Fruit fly (Drosophila melanogaster) whole organism, embryonic: Measurements from ENCODE around the gene Lim1.
A peak's percentile ranks its signal among the peaks of the same experiment; 100 is the strongest.

Experiments used
- Asciz ChIP-seq: fragments of 200-800 bp; sonication (Bioruptor generic); optimal IDR thresholded peaks from 2 replicates; lab custom pipeline; 2017; ENCODE audit warnings: missing biosample characterization, mild to moderate bottlenecking, missing genetic modification characterization, missing genetic modification reagents
- CG10979 ChIP-seq: fragments of 200-800 bp; sonication (Bioruptor generic); optimal IDR thresholded peaks from 2 replicates; lab custom pipeline; 2018; ENCODE audit warnings: missing biosample characterization, mild to moderate bottlenecking, missing genetic modification characterization, moderate library complexity
- CG12391 ChIP-seq: fragments of 200-800 bp; sonication (Bioruptor generic); optimal IDR thresholded peaks from 3 replicates; lab custom pipeline; 2018; ENCODE audit warnings: missing biosample characterization, mild to moderate bottlenecking, missing genetic modification characterization, moderate library complexity
- CG13894 ChIP-seq: fragments of 200-800 bp; sonication (Bioruptor generic); optimal IDR thresholded peaks from 3 replicates; lab custom pipeline; 2018; ENCODE audit warnings: missing biosample characterization, mild to moderate bottlenecking, missing genetic modification characterization, moderate library complexity
- CG14710 ChIP-seq: fragments of 200-800 bp; sonication (Bioruptor generic); optimal IDR thresholded peaks from 3 replicates; lab custom pipeline; 2019; ENCODE audit warnings: missing biosample characterization, mild to moderate bottlenecking, missing genetic modification characterization, moderate library complexity
- CG1602 ChIP-seq: fragments of 200-800 bp; sonication (Bioruptor generic); optimal IDR thresholded peaks from 3 replicates; lab custom pipeline; 2016; ENCODE audit warnings: missing biosample characterization, missing genetic modification characterization
- CG17568 ChIP-seq: fragments of 200-800 bp; sonication (Bioruptor generic); optimal IDR thresholded peaks from 2 replicates; lab custom pipeline; 2018; ENCODE audit warnings: missing biosample characterization, mild to moderate bottlenecking, missing genetic modification characterization, moderate library complexity
- CG1792 ChIP-seq: fragments of 200-800 bp; sonication (Bioruptor generic); optimal IDR thresholded peaks from 2 replicates; lab custom pipeline; 2016; ENCODE audit warnings: missing biosample characterization, missing genetic modification characterization
- CG2678 ChIP-seq: fragments of 200-800 bp; sonication (Bioruptor generic); optimal IDR thresholded peaks from 3 replicates; lab custom pipeline; 2019; ENCODE audit warnings: missing biosample characterization, mild to moderate bottlenecking, missing genetic modification characterization, moderate library complexity
- CG30403 ChIP-seq: fragments of 200-800 bp; sonication (Bioruptor generic); optimal IDR thresholded peaks from 3 replicates; lab custom pipeline; 2016; ENCODE audit warnings: missing biosample characterization, missing genetic modification characterization
- CG31441 ChIP-seq: fragments of 200-800 bp; sonication (Bioruptor generic); IDR thresholded peaks from 2 replicates; pipeline ENCODE4 v1.3.6; 2022; ENCODE audit warnings: missing biosample characterization, missing genetic modification characterization
- CG43689 ChIP-seq: fragments of 200-800 bp; sonication (Bioruptor generic); IDR thresholded peaks from 2 replicates; pipeline ENCODE4 v1.3.6; 2022; ENCODE audit warnings: missing biosample characterization, missing genetic modification characterization
- CG7839 ChIP-seq: fragments of 200-800 bp; sonication (Bioruptor generic); optimal IDR thresholded peaks from 3 replicates; lab custom pipeline; 2018; ENCODE audit warnings: missing biosample characterization, mild to moderate bottlenecking, missing genetic modification characterization, moderate library complexity
- CG8359 ChIP-seq: fragments of 200-800 bp; sonication (Bioruptor generic); optimal IDR thresholded peaks from 2 replicates; lab custom pipeline; 2017; ENCODE audit warnings: missing biosample characterization, mild to moderate bottlenecking, missing genetic modification characterization, borderline replicate concordance
- CG9727 ChIP-seq: fragments of 200-800 bp; sonication (Bioruptor generic); optimal IDR thresholded peaks from 3 replicates; lab custom pipeline; 2017; ENCODE audit warnings: missing biosample characterization, mild to moderate bottlenecking, missing genetic modification characterization
- CoRest ChIP-seq: fragments of 200-800 bp; sonication (Bioruptor generic); optimal IDR thresholded peaks from 3 replicates; lab custom pipeline; 2018; ENCODE audit warnings: missing biosample characterization, mild to moderate bottlenecking, missing genetic modification characterization, moderate library complexity
- Dad ChIP-seq: fragments of 200-800 bp; sonication (Bioruptor generic); optimal IDR thresholded peaks from 3 replicates; lab custom pipeline; 2016; ENCODE audit warnings: missing biosample characterization, missing genetic modification characterization
- E2f2 ChIP-seq: fragments of 200-800 bp; sonication (Bioruptor generic); IDR thresholded peaks from 2 replicates; pipeline ENCODE4 v1.3.6; 2022; ENCODE audit warnings: missing biosample characterization, missing genetic modification characterization
- ERR ChIP-seq: fragments of 200-800 bp; sonication (Bioruptor generic); optimal IDR thresholded peaks from 2 replicates; lab custom pipeline; 2016; ENCODE audit warnings: missing biosample characterization, missing genetic modification characterization
- HLH4C ChIP-seq: fragments of 200-800 bp; sonication (Bioruptor generic); IDR thresholded peaks from 3 replicates; pipeline ENCODE4 v1.3.6; 2022; ENCODE audit warnings: missing biosample characterization, missing genetic modification characterization; ENCODE audit not compliant: partially characterized antibody
- Hr51 ChIP-seq, 2 experiments: fragments of 200-800 bp; sonication (Bioruptor generic); optimal IDR thresholded peaks; 2 replicates in 1 of 2; 3 replicates in 1 of 2; lab custom pipeline; 2016 to 2018; ENCODE audit warnings: missing biosample characterization in 2 of 2, missing genetic modification characterization in 2 of 2, mild to moderate bottlenecking in 1 of 2, moderate library complexity in 1 of 2
- Oli ChIP-seq: fragments of 200-800 bp; sonication (Bioruptor generic); optimal IDR thresholded peaks from 2 replicates; lab custom pipeline; 2018; ENCODE audit warnings: missing biosample characterization, mild to moderate bottlenecking, missing genetic modification characterization, moderate library complexity
- Opbp ChIP-seq: fragments of 200-800 bp; sonication (Bioruptor generic); IDR thresholded peaks from 3 replicates; pipeline ENCODE4 v1.3.6; 2022; ENCODE audit warnings: missing biosample characterization, missing genetic modification characterization; ENCODE audit not compliant: partially characterized antibody
- Ptx1 ChIP-seq: fragments of 200-800 bp; sonication (Bioruptor generic); IDR thresholded peaks from 2 replicates; pipeline ENCODE4 v1.3.6; 2022; ENCODE audit warnings: missing biosample characterization, missing genetic modification characterization
- Scr ChIP-seq: fragments of 200-800 bp; sonication (Bioruptor generic); IDR thresholded peaks from 2 replicates; pipeline ENCODE4 v1.3.6; 2022; ENCODE audit warnings: missing biosample characterization, missing genetic modification characterization; ENCODE audit not compliant: partially characterized antibody
- Sin3A ChIP-seq: fragments of >200 bp; optimal IDR thresholded peaks from 2 replicates; lab custom pipeline; 2018
- Sox102F ChIP-seq: fragments of 200-800 bp; sonication (Bioruptor generic); optimal IDR thresholded peaks from 2 replicates; lab custom pipeline; 2018; ENCODE audit warnings: missing biosample characterization, mild to moderate bottlenecking, missing genetic modification characterization, moderate library complexity
- Sry-δ ChIP-seq: fragments of 200-800 bp; sonication (Bioruptor generic); optimal IDR thresholded peaks from 2 replicates; lab custom pipeline; 2016; ENCODE audit warnings: missing biosample characterization, missing genetic modification characterization
- Vsx1 ChIP-seq: fragments of 200-800 bp; sonication (Bioruptor generic); optimal IDR thresholded peaks from 2 replicates; lab custom pipeline; 2017; ENCODE audit warnings: missing biosample characterization, mild to moderate bottlenecking, missing genetic modification characterization, missing genetic modification reagents
- Xrp1 ChIP-seq: fragments of 200-800 bp; sonication (Bioruptor generic); IDR thresholded peaks from 2 replicates; pipeline ENCODE4 v1.3.6; 2022; ENCODE audit warnings: missing biosample characterization, missing genetic modification characterization
- ara ChIP-seq: fragments of 200-800 bp; sonication (Bioruptor generic); IDR thresholded peaks from 2 replicates; pipeline ENCODE4 v1.3.6; 2022; ENCODE audit warnings: missing biosample characterization, missing genetic modification characterization
- bsh ChIP-seq, 2 experiments: fragments of 200-800 bp; sonication (Bioruptor generic); optimal IDR thresholded peaks; 2 replicates each; lab custom pipeline; 2017 to 2018; ENCODE audit warnings: mild to moderate bottlenecking in 2 of 2, missing biosample characterization in 2 of 2, missing genetic modification characterization in 2 of 2, moderate library complexity in 1 of 2
- corto ChIP-seq: fragments of 200-800 bp; sonication (Bioruptor generic); optimal IDR thresholded peaks from 2 replicates; lab custom pipeline; 2016; ENCODE audit warnings: missing biosample characterization, mild to moderate bottlenecking, missing genetic modification characterization, moderate library complexity
- dmrt11E ChIP-seq: fragments of 200-800 bp; sonication (Bioruptor generic); optimal IDR thresholded peaks from 3 replicates; lab custom pipeline; 2018; ENCODE audit warnings: missing biosample characterization, mild to moderate bottlenecking, missing genetic modification characterization, moderate library complexity
- dmrt99B ChIP-seq: fragments of 200-800 bp; sonication (Bioruptor generic); optimal IDR thresholded peaks from 2 replicates; lab custom pipeline; 2018; ENCODE audit warnings: missing biosample characterization, mild to moderate bottlenecking, missing genetic modification characterization, moderate library complexity
- dysf ChIP-seq: fragments of 200-800 bp; sonication (Bioruptor generic); IDR thresholded peaks from 3 replicates; pipeline ENCODE4 v1.3.6; 2022; ENCODE audit warnings: missing biosample characterization, missing genetic modification characterization
- fd96Cb ChIP-seq: fragments of 200-800 bp; sonication (Bioruptor generic); optimal IDR thresholded peaks from 2 replicates; lab custom pipeline; 2018; ENCODE audit warnings: missing biosample characterization, mild to moderate bottlenecking, missing genetic modification characterization, moderate library complexity
- grau ChIP-seq: fragments of 200-800 bp; optimal IDR thresholded peaks from 3 replicates; lab custom pipeline; 2019; ENCODE audit warnings: missing biosample characterization, mild to moderate bottlenecking, missing genetic modification characterization, moderate library complexity
- gt ChIP-seq: fragments of 200-800 bp; sonication (Bioruptor generic); IDR thresholded peaks from 2 replicates; pipeline ENCODE4 v1.3.6; 2022; ENCODE audit warnings: missing biosample characterization, missing genetic modification characterization
- mam ChIP-seq: fragments of 200-800 bp; sonication (Bioruptor generic); optimal IDR thresholded peaks from 3 replicates; lab custom pipeline; 2016; ENCODE audit warnings: missing biosample characterization, missing genetic modification characterization
- nmo ChIP-seq: fragments of 200-800 bp; sonication (Bioruptor generic); optimal IDR thresholded peaks from 2 replicates; lab custom pipeline; 2018; ENCODE audit warnings: missing biosample characterization, mild to moderate bottlenecking, missing genetic modification characterization, moderate library complexity
- nom ChIP-seq: fragments of 200-800 bp; sonication (Bioruptor generic); optimal IDR thresholded peaks from 2 replicates; lab custom pipeline; 2017; ENCODE audit warnings: missing biosample characterization, missing genetic modification characterization, mild to moderate bottlenecking, moderate library complexity, missing genetic modification reagents
- phol ChIP-seq: fragments of 200-800 bp; sonication (Bioruptor generic); optimal IDR thresholded peaks from 3 replicates; lab custom pipeline; 2018; ENCODE audit warnings: missing biosample characterization, mild to moderate bottlenecking, missing genetic modification characterization, moderate library complexity
- prd ChIP-seq, 3 experiments: fragments of >200 bp in 2 of 3; fragments of 200-800 bp in 1 of 3; sonication (Bioruptor generic) in 1 of 3; optimal IDR thresholded peaks in 2 of 3; IDR thresholded peaks in 1 of 3; 2 replicates in 2 of 3; 3 replicates in 1 of 3; pipeline versions ENCODE4 v1.3.6 to Lab custom; 2017 to 2022; ENCODE audit warnings: missing biosample characterization in 1 of 3, missing genetic modification characterization in 1 of 3
- row ChIP-seq: fragments of 200-800 bp; sonication (Bioruptor generic); IDR thresholded peaks from 3 replicates; pipeline ENCODE4 v1.3.6; 2022; ENCODE audit warnings: missing biosample characterization, missing genetic modification characterization
- sens ChIP-seq: fragments of 200-800 bp; sonication (Bioruptor generic); peaks from one replicate; lab custom pipeline; 2016; ENCODE audit warnings: missing biosample characterization, missing genetic modification characterization
- so ChIP-seq: fragments of 200-800 bp; sonication (Bioruptor generic); IDR thresholded peaks from 3 replicates; pipeline ENCODE4 v1.3.6; 2022; ENCODE audit warnings: missing biosample characterization, missing genetic modification characterization
- unpg ChIP-seq: fragments of 200-800 bp; sonication (Bioruptor generic); optimal IDR thresholded peaks from 3 replicates; lab custom pipeline; 2018; ENCODE audit warnings: missing biosample characterization, mild to moderate bottlenecking, missing genetic modification characterization, moderate library complexity
- vvl ChIP-seq: fragments of 200-800 bp; sonication (Bioruptor generic); IDR thresholded peaks from 2 replicates; pipeline ENCODE4 v1.3.6; 2022; ENCODE audit warnings: missing biosample characterization, missing genetic modification characterization

Lim1 gene

DNA sequence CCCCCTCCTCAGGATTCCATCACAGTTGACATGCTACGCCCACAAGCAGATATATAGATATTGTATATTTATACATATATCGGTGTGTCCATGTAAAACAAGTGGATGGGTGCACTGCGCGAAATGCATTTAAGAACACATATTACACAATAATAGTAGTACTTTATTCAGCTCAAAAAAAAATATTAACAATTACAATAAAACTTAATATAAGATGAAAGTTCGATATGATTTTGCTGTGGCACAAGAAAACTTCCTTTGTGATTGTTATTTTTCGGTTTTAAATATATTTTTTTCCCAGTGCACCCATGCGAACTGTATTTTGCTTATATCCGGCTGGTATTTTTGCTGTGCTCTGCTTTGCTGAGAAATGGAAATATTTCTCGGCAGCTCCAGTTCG is 74.1 kb downstream of the Lim1 start:
- TF ChIP-seq CG13894 = peak; percentile 35
- no peak for TF ChIP-seq Asciz (GFP tag; lab: Kevin White, UChicago)
- TF ChIP-seq CG43689 (GFP tag; lab: Robert Waterston, UW) = no peak
- TF ChIP-seq CG1792 (GFP tag; lab: Kevin White, UChicago) = no peak
- TF ChIP-seq nom (GFP tag; lab: Kevin White, UChicago) = no peak
- no peak for TF ChIP-seq ERR (GFP tag; lab: Kevin White, UChicago)
- TF ChIP-seq unpg (GFP tag; lab: Kevin White, UChicago) = peak; percentile 22
- no peak for TF ChIP-seq Vsx1 (GFP tag; lab: Kevin White, UChicago)
- no peak for TF ChIP-seq Scr (GFP tag; lab: Robert Waterston, UW)
- peak; percentile 3 for TF ChIP-seq grau (tag; lab: Kevin White, UChicago)
- no peak for TF ChIP-seq ara (GFP tag; lab: Robert Waterston, UW)
- peak; percentile 35; the same call in 1 of the 2 replicates for TF ChIP-seq Xrp1 (GFP tag; lab: Robert Waterston, UW)
- TF ChIP-seq Sox102F (GFP tag; lab: Kevin White, UChicago) = peak; percentile 0
- 0 out of 2 replicates have a peak, but pooled peaks have one; percentile 25 for TF ChIP-seq CG31441 (GFP tag; lab: Robert Waterston, UW)
- peak; percentile 72 for TF ChIP-seq sens
- no peak for TF ChIP-seq Sry-δ
- peak; percentile 14 for TF ChIP-seq CG30403 (GFP tag; lab: Kevin White, UChicago)
- TF ChIP-seq phol (tag; lab: Kevin White, UChicago) = peak; percentile 18
- peak; percentile 40 for TF ChIP-seq dmrt99B (tag; lab: Kevin White, UChicago)
- peak; percentile 30 for TF ChIP-seq CG10979
- TF ChIP-seq gt = no peak
- TF ChIP-seq E2f2 (GFP tag; lab: Robert Waterston, UW) = no peak
- TF ChIP-seq prd (optimal IDR thresholded peaks at IDR 0.05; lab: Kevin White, UChicago) = no peak
- peak; percentile 38; the same call in 1 of the 3 replicates for TF ChIP-seq prd (GFP tag; IDR thresholded peaks at IDR 0.05; lab: Robert Waterston, UW)
- TF ChIP-seq HLH4C (GFP tag; lab: Robert Waterston, UW) = no peak
- TF ChIP-seq CG2678 = peak; percentile 37
- TF ChIP-seq Hr51 (GFP tag; optimal IDR thresholded peaks at IDR 0.05; lab: Kevin White, UChicago) = peak in 1 of 2 experiments; percentile 24
- peak; percentile 28 for TF ChIP-seq CG12391 (tag; lab: Kevin White, UChicago)
- peak; percentile 9 for TF ChIP-seq nmo
- 0 out of 3 replicates have a peak, but pooled peaks have one; percentile 21 for TF ChIP-seq row (GFP tag; lab: Robert Waterston, UW)
- 0 out of 2 replicates have a peak, but pooled peaks have one; percentile 24 for TF ChIP-seq vvl
- TF ChIP-seq fd96Cb (tag; lab: Kevin White, UChicago) = peak; percentile 29
- TF ChIP-seq CG14710 (tag; lab: Kevin White, UChicago) = peak; percentile 0
- TF ChIP-seq CG9727 (GFP tag; lab: Kevin White, UChicago) = peak; percentile 22
- no peak for TF ChIP-seq Sin3A (lab: Kevin White, UChicago)
- TF ChIP-seq dysf (GFP tag; lab: Robert Waterston, UW) = 0 out of 3 replicates have a peak, but pooled peaks have one; percentile 13
- TF ChIP-seq corto = no peak
- no peak for TF ChIP-seq Opbp (GFP tag; lab: Robert Waterston, UW)
- 0 out of 3 replicates have a peak, but pooled peaks have one; percentile 26 for TF ChIP-seq so (GFP tag; lab: Robert Waterston, UW)
- TF ChIP-seq CG7839 (tag; lab: Kevin White, UChicago) = peak; percentile 30
- TF ChIP-seq CG17568 (GFP tag; lab: Kevin White, UChicago) = no peak
- no peak for TF ChIP-seq CG8359 (GFP tag; lab: Kevin White, UChicago)
- no peak for TF ChIP-seq Dad (GFP tag; lab: Kevin White, UChicago)
- TF ChIP-seq CG1602 (GFP tag; lab: Kevin White, UChicago) = peak; percentile 1
- 0 out of 2 replicates have a peak, but pooled peaks have one; percentile 16 for TF ChIP-seq Ptx1
- peak; percentile 20 for TF ChIP-seq dmrt11E
- TF ChIP-seq Oli = peak; percentile 17
- no peak for TF ChIP-seq mam (GFP tag; lab: Kevin White, UChicago)
- TF ChIP-seq CoRest = peak; percentile 6
- TF ChIP-seq bsh (GFP tag; optimal IDR thresholded peaks at IDR 0.05; lab: Kevin White, UChicago) = peak in 1 of 2 experiments; percentile 40
